Fruit fly (Drosophila melanogaster) whole organism, embryonic: Measurements from ENCODE around the gene Sems.

Experiments
- CG10366 ChIP-seq: fragments of 200-800 bp; sonication (Bioruptor generic); IDR thresholded peaks from 2 replicates; pipeline ENCODE4 v1.3.6; 2022; ENCODE audit warnings: missing biosample characterization, missing genetic modification characterization
- CG11398 ChIP-seq: fragments of 200-800 bp; sonication (Bioruptor generic); optimal IDR thresholded peaks from 2 replicates; lab custom pipeline; 2016; ENCODE audit warnings: missing biosample characterization, missing genetic modification characterization
- CG12071 ChIP-seq: fragments of 200-800 bp; sonication (Bioruptor generic); optimal IDR thresholded peaks from 3 replicates; lab custom pipeline; 2018; ENCODE audit warnings: missing biosample characterization, mild to moderate bottlenecking, missing genetic modification characterization
- CG12104 ChIP-seq: fragments of 200-800 bp; sonication (Bioruptor generic); optimal IDR thresholded peaks from 3 replicates; lab custom pipeline; 2016; ENCODE audit warnings: missing biosample characterization, missing genetic modification characterization
- CG12744 ChIP-seq: fragments of 200-800 bp; sonication (Bioruptor generic); optimal IDR thresholded peaks from 2 replicates; lab custom pipeline; 2016; ENCODE audit warnings: missing biosample characterization, missing genetic modification characterization
- CG13424 ChIP-seq: fragments of 200-800 bp; sonication (Bioruptor generic); optimal IDR thresholded peaks from 2 replicates; lab custom pipeline; 2019; ENCODE audit warnings: missing biosample characterization, mild to moderate bottlenecking, missing genetic modification characterization, moderate library complexity
- CG13775 ChIP-seq: fragments of 200-800 bp; sonication (Bioruptor generic); optimal IDR thresholded peaks from 3 replicates; lab custom pipeline; 2017; ENCODE audit warnings: missing biosample characterization, mild to moderate bottlenecking, missing genetic modification characterization
- CG17829 ChIP-seq: fragments of 200-800 bp; optimal IDR thresholded peaks from 2 replicates; lab custom pipeline; 2019; ENCODE audit warnings: missing biosample characterization, mild to moderate bottlenecking, missing genetic modification characterization, moderate library complexity
- CG2678 ChIP-seq: fragments of 200-800 bp; sonication (Bioruptor generic); optimal IDR thresholded peaks from 3 replicates; lab custom pipeline; 2019; ENCODE audit warnings: missing biosample characterization, mild to moderate bottlenecking, missing genetic modification characterization, moderate library complexity
- CG2889 ChIP-seq: fragments of 200-800 bp; sonication (Bioruptor generic); IDR thresholded peaks from 3 replicates; pipeline ENCODE4 v1.3.6; 2022; ENCODE audit warnings: missing biosample characterization, missing genetic modification characterization
- CG30020 ChIP-seq: fragments of 200-800 bp; optimal IDR thresholded peaks from 2 replicates; lab custom pipeline; 2019; ENCODE audit warnings: missing biosample characterization, mild to moderate bottlenecking, missing genetic modification characterization, moderate library complexity
- CG32532 ChIP-seq: fragments of 200-800 bp; sonication (Bioruptor generic); IDR thresholded peaks from 2 replicates; pipeline ENCODE4 v1.3.6; 2022; ENCODE audit warnings: missing biosample characterization, missing genetic modification characterization
- CG32767 ChIP-seq: fragments of 200-800 bp; sonication (Bioruptor generic); IDR thresholded peaks from 2 replicates; pipeline ENCODE4 v1.3.6; 2022; ENCODE audit warnings: missing biosample characterization, missing genetic modification characterization
- CG4820 ChIP-seq: fragments of 200-800 bp; sonication (Bioruptor generic); optimal IDR thresholded peaks from 3 replicates; lab custom pipeline; 2016; ENCODE audit warnings: missing biosample characterization, missing genetic modification characterization
- CG4854 ChIP-seq: fragments of 200-800 bp; sonication (Bioruptor generic); optimal IDR thresholded peaks from 2 replicates; lab custom pipeline; 2016; ENCODE audit warnings: missing biosample characterization, missing genetic modification characterization, inconsistent platforms
- CG8290 ChIP-seq, 3 experiments: fragments of 200-800 bp; sonication (Bioruptor generic); optimal IDR thresholded peaks; 2 replicates each; lab custom pipeline; 2016 to 2019; ENCODE audit warnings: missing biosample characterization in 3 of 3, missing genetic modification characterization in 3 of 3, mild to moderate bottlenecking in 2 of 3, moderate library complexity in 1 of 3
- CG9727 ChIP-seq: fragments of 200-800 bp; sonication (Bioruptor generic); optimal IDR thresholded peaks from 3 replicates; lab custom pipeline; 2017; ENCODE audit warnings: missing biosample characterization, mild to moderate bottlenecking, missing genetic modification characterization
- CG9932 ChIP-seq: fragments of 200-800 bp; sonication (Bioruptor generic); IDR thresholded peaks from 2 replicates; pipeline ENCODE4 v1.3.6; 2022; ENCODE audit warnings: missing biosample characterization, missing genetic modification characterization
- Chrac-16 ChIP-seq: fragments of 200-800 bp; sonication (Bioruptor generic); optimal IDR thresholded peaks from 3 replicates; lab custom pipeline; 2016; ENCODE audit warnings: missing biosample characterization, missing genetic modification characterization
- Dll ChIP-seq: fragments of 200-800 bp; sonication (Bioruptor generic); IDR thresholded peaks from 4 replicates; pipeline ENCODE4 v1.3.6; 2022; ENCODE audit warnings: missing biosample characterization, missing genetic modification characterization; ENCODE audit not compliant: partially characterized antibody
- Doc3 ChIP-seq: fragments of 200-800 bp; sonication (Bioruptor generic); IDR thresholded peaks from 3 replicates; pipeline ENCODE4 v1.3.6; 2022; ENCODE audit warnings: missing biosample characterization, missing genetic modification characterization; ENCODE audit not compliant: partially characterized antibody
- Eip74EF ChIP-seq, 2 experiments: fragments of 200-800 bp in 1 of 2; fragments of >200 bp in 1 of 2; sonication (Bioruptor generic) in 1 of 2; optimal IDR thresholded peaks; 2 replicates each; lab custom pipeline; 2017 to 2019; ENCODE audit warnings: missing biosample characterization in 2 of 2, missing genetic modification characterization in 2 of 2, mild to moderate bottlenecking in 1 of 2, moderate library complexity in 1 of 2
- Hey ChIP-seq: fragments of 200-800 bp; sonication (Bioruptor generic); optimal IDR thresholded peaks from 3 replicates; lab custom pipeline; 2018; ENCODE audit warnings: missing biosample characterization, mild to moderate bottlenecking, missing genetic modification characterization
- Hsf ChIP-seq: fragments of 200-800 bp; sonication (Bioruptor generic); optimal IDR thresholded peaks from 3 replicates; lab custom pipeline; 2016; ENCODE audit warnings: missing biosample characterization, missing genetic modification characterization
- Jarid2 ChIP-seq: fragments of 200-800 bp; sonication (Bioruptor generic); optimal IDR thresholded peaks from 3 replicates; lab custom pipeline; 2017; ENCODE audit warnings: mild to moderate bottlenecking, missing biosample characterization, missing genetic modification reagents, missing genetic modification characterization
- Lhr ChIP-seq: fragments of 200-800 bp; sonication (Bioruptor generic); optimal IDR thresholded peaks from 3 replicates; lab custom pipeline; 2017; ENCODE audit warnings: mild to moderate bottlenecking, missing biosample characterization, missing genetic modification reagents, missing genetic modification characterization
- Mrtf ChIP-seq: fragments of 200-800 bp; sonication (Bioruptor generic); IDR thresholded peaks from 3 replicates; pipeline ENCODE4 v1.3.6; 2022; ENCODE audit warnings: missing biosample characterization, missing genetic modification characterization
- NC2β ChIP-seq: fragments of 200-800 bp; sonication (Bioruptor generic); optimal IDR thresholded peaks from 2 replicates; lab custom pipeline; 2016; ENCODE audit warnings: missing biosample characterization, missing genetic modification characterization
- Pdp1 ChIP-seq, 2 experiments: fragments of 200-800 bp; sonication (Bioruptor generic); optimal IDR thresholded peaks; 3 replicates each; lab custom pipeline; 2016; ENCODE audit warnings: missing biosample characterization in 2 of 2, missing genetic modification characterization in 2 of 2, mild to moderate bottlenecking in 1 of 2, moderate library complexity in 1 of 2
- TFAM ChIP-seq: fragments of 200-800 bp; sonication (Bioruptor generic); optimal IDR thresholded peaks from 2 replicates; lab custom pipeline; 2017; ENCODE audit warnings: missing biosample characterization, missing genetic modification characterization, inconsistent platforms
- Xbp1 ChIP-seq: fragments of 200-800 bp; sonication (Bioruptor generic); optimal IDR thresholded peaks from 3 replicates; lab custom pipeline; 2016; ENCODE audit warnings: missing biosample characterization, mild to moderate bottlenecking, missing genetic modification characterization
- al ChIP-seq: fragments of 200-800 bp; sonication (Bioruptor generic); IDR thresholded peaks from 2 replicates; pipeline ENCODE4 v1.3.6; 2022; ENCODE audit warnings: missing biosample characterization, missing genetic modification characterization
- bab2 ChIP-seq: fragments of 200-800 bp; sonication (Bioruptor generic); optimal IDR thresholded peaks from 2 replicates; lab custom pipeline; 2016; ENCODE audit warnings: missing biosample characterization, missing genetic modification characterization
- bbx ChIP-seq: fragments of 200-800 bp; sonication (Bioruptor generic); IDR thresholded peaks from 2 replicates; pipeline ENCODE4 v1.3.6; 2022; ENCODE audit warnings: missing biosample characterization, missing genetic modification characterization; ENCODE audit not compliant: partially characterized antibody
- br ChIP-seq: fragments of >200 bp; optimal IDR thresholded peaks from 2 replicates; lab custom pipeline; 2017
- bsh ChIP-seq, 2 experiments: fragments of 200-800 bp; sonication (Bioruptor generic); optimal IDR thresholded peaks; 2 replicates each; lab custom pipeline; 2017 to 2018; ENCODE audit warnings: mild to moderate bottlenecking in 2 of 2, missing biosample characterization in 2 of 2, missing genetic modification characterization in 2 of 2, moderate library complexity in 1 of 2
- disco-r ChIP-seq: fragments of 200-800 bp; sonication (Bioruptor generic); optimal IDR thresholded peaks from 2 replicates; lab custom pipeline; 2016; ENCODE audit warnings: missing biosample characterization, missing genetic modification characterization
- eyg ChIP-seq: fragments of 200-800 bp; sonication (Bioruptor generic); optimal IDR thresholded peaks from 3 replicates; lab custom pipeline; 2016; ENCODE audit warnings: missing biosample characterization, missing genetic modification characterization
- fd3F ChIP-seq: fragments of 200-800 bp; sonication (Bioruptor generic); optimal IDR thresholded peaks from 2 replicates; lab custom pipeline; 2018; ENCODE audit warnings: missing biosample characterization, mild to moderate bottlenecking, missing genetic modification characterization, moderate library complexity
- kay ChIP-seq: fragments of 200-800 bp; sonication (Bioruptor generic); optimal IDR thresholded peaks from 2 replicates; lab custom pipeline; 2016; ENCODE audit warnings: missing biosample characterization, missing genetic modification characterization
- org-1 ChIP-seq: fragments of 200-800 bp; sonication (Bioruptor generic); optimal IDR thresholded peaks from 2 replicates; lab custom pipeline; 2017; ENCODE audit warnings: missing biosample characterization, missing genetic modification characterization
- pnt ChIP-seq: fragments of 200-800 bp; sonication (Bioruptor generic); optimal IDR thresholded peaks from 3 replicates; lab custom pipeline; 2016; ENCODE audit warnings: missing biosample characterization, missing genetic modification characterization
- pum ChIP-seq: fragments of 200-800 bp; sonication (Bioruptor generic); optimal IDR thresholded peaks from 2 replicates; lab custom pipeline; 2016; ENCODE audit warnings: missing biosample characterization, missing genetic modification characterization
- repo ChIP-seq: fragments of 200-800 bp; sonication (Bioruptor generic); optimal IDR thresholded peaks from 2 replicates; lab custom pipeline; 2016; ENCODE audit warnings: missing biosample characterization, missing genetic modification characterization
- ro ChIP-seq: fragments of 200-800 bp; sonication (Bioruptor generic); IDR thresholded peaks from 2 replicates; pipeline ENCODE4 v1.3.6; 2022; ENCODE audit warnings: missing biosample characterization, missing genetic modification characterization
- sens ChIP-seq: fragments of 200-800 bp; sonication (Bioruptor generic); peaks from one replicate; lab custom pipeline; 2016; ENCODE audit warnings: missing biosample characterization, missing genetic modification characterization
- slp2 ChIP-seq: fragments of 200-800 bp; sonication (Bioruptor generic); optimal IDR thresholded peaks from 2 replicates; lab custom pipeline; 2016; ENCODE audit warnings: missing biosample characterization, missing genetic modification characterization
- trem ChIP-seq: fragments of 200-800 bp; optimal IDR thresholded peaks from 3 replicates; lab custom pipeline; 2019; ENCODE audit warnings: missing biosample characterization, mild to moderate bottlenecking, missing genetic modification characterization, moderate library complexity
- twi ChIP-seq: fragments of 200-800 bp; optimal IDR thresholded peaks from 2 replicates; lab custom pipeline; 2019; ENCODE audit warnings: missing biosample characterization, mild to moderate bottlenecking, missing genetic modification characterization, moderate library complexity
- unc-4 ChIP-seq: fragments of 200-800 bp; sonication (Bioruptor generic); IDR thresholded peaks from 2 replicates; pipeline ENCODE4 v1.3.6; 2022; ENCODE audit warnings: missing biosample characterization, missing genetic modification characterization; ENCODE audit not compliant: partially characterized antibody
- wdn ChIP-seq: fragments of 200-800 bp; sonication (Bioruptor generic); IDR thresholded peaks from 2 replicates; pipeline ENCODE4 v1.3.6; 2022; ENCODE audit warnings: missing biosample characterization, missing genetic modification characterization

The Sems gene

dm6 chr3L:20950136-20950499, 6.4 kb downstream of the Sems start (continued):
- TF ChIP-seq eyg (GFP tag; lab: Kevin White, UChicago) (no peak), CG4854 (GFP tag; lab: Kevin White, UChicago) (no peak), bab2 (GFP tag; lab: Kevin White, UChicago) (peak; percentile 35), CG13424 (tag; lab: Kevin White, UChicago) (peak; percentile 82), CG11398 (GFP tag; lab: Kevin White, UChicago) (no peak), pum (GFP tag; lab: Kevin White, UChicago) (peak; percentile 49), CG13775 (GFP tag; lab: Kevin White, UChicago) (peak; percentile 50), wdn (GFP tag; lab: Robert Waterston, UW) (no peak), CG9932 (no peak), CG9727 (GFP tag; lab: Kevin White, UChicago) (peak; percentile 49), CG12744 (GFP tag; lab: Kevin White, UChicago) (no peak), CG12104 (GFP tag; lab: Kevin White, UChicago) (no peak), bbx (GFP tag; lab: Robert Waterston, UW) (no peak), disco-r (GFP tag; lab: Kevin White, UChicago) (no peak), trem (tag; lab: Kevin White, UChicago) (peak; percentile 73), Mrtf (GFP tag; lab: Robert Waterston, UW) (no peak), TFAM (GFP tag; lab: Kevin White, UChicago) (no peak), slp2 (GFP tag; lab: Kevin White, UChicago) (peak; percentile 61), sens (GFP tag; lab: Kevin White, UChicago) (peak; percentile 97), CG2678 (tag; lab: Kevin White, UChicago) (peak; percentile 79), pnt (peak; percentile 11), Doc3 (GFP tag; lab: Robert Waterston, UW) (no peak), CG32532 (GFP tag; lab: Robert Waterston, UW) (no peak), Hsf (peak; percentile 60), CG4820 (GFP tag; lab: Kevin White, UChicago) (peak; percentile 66), Hey (tag; lab: Kevin White, UChicago) (no peak), CG8290 (GFP tag; optimal IDR thresholded peaks at IDR 0.05; lab: Kevin White, UChicago) (peak; percentile 34), CG8290 (tag; optimal IDR thresholded peaks at IDR 0.05; lab: Kevin White, UChicago) (no peak), repo (no peak), Lhr (peak; percentile 28), CG30020 (tag; lab: Kevin White, UChicago) (peak; percentile 30), CG10366 (GFP tag; lab: Robert Waterston, UW) (peak; percentile 22; the same call in 1 of the 2 replicates), CG12071 (GFP tag; lab: Kevin White, UChicago) (no peak), fd3F (GFP tag; lab: Kevin White, UChicago) (no peak), unc-4 (GFP tag; lab: Robert Waterston, UW) (no peak), kay (peak; percentile 2), al (GFP tag; lab: Robert Waterston, UW) (no peak), bsh (GFP tag; optimal IDR thresholded peaks at IDR 0.05; lab: Kevin White, UChicago) (peak; percentile 88 to 91), Jarid2 (GFP tag; lab: Kevin White, UChicago) (no peak), ro (GFP tag; lab: Robert Waterston, UW) (peak; percentile 32; the same call in 1 of the 2 replicates), Chrac-16 (GFP tag; lab: Kevin White, UChicago) (peak; percentile 45), CG2889 (GFP tag; lab: Robert Waterston, UW) (no peak), CG32767 (GFP tag; lab: Robert Waterston, UW) (no peak; the same call in 1 of the 2 replicates), org-1 (GFP tag; lab: Kevin White, UChicago) (peak; percentile 49), Dll (GFP tag; lab: Robert Waterston, UW) (no peak), br (lab: Kevin White, UChicago) (no peak), CG17829 (peak; percentile 81), NC2β (peak; percentile 22), Pdp1 (GFP tag; optimal IDR thresholded peaks at IDR 0.05; lab: Kevin White, UChicago) (peak in 1 of 2 experiments; percentile 15), twi (tag; lab: Kevin White, UChicago) (peak; percentile 50), Xbp1 (peak; percentile 62), Eip74EF (GFP tag; optimal IDR thresholded peaks at IDR 0.05; lab: Kevin White, UChicago) (peak in 1 of 2 experiments; percentile 50)
